Fruit fly (Drosophila melanogaster) S2 (cell line): ENCODE measurements around the gene Jon66Cii.

Source experiments
- CG8478 ChIP-seq: fragments of >200 bp; optimal IDR thresholded peaks from 2 replicates; lab custom pipeline; 2018
- CTCF ChIP-seq, 2 experiments: fragments of >200 bp; optimal IDR thresholded peaks; 2 replicates each; lab custom pipeline; 2018

DNA sequence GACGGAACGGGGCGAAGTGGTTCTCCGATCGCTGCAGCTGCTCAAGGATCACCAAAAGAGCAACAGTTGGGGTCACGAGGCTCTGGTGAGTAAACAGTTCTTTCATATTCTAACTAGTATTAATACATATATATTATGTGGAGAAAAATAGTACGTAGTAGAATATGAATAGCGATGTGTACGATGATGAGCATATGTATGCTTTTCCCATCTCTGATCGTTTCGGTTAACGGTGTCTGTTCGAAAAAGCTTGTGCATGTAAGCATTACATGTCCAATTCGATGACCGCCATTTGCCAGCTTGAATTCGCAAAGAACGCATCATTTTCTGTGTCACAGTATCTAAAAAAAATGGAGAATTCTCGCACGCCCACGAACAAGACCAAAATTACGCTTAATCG, 19.3 kb upstream of the Jon66Cii start, which contains the start of the genes Oseg1 and mtrm:
- TF ChIP-seq CG8478 (lab: Kevin White, UChicago) (no peak), CTCF (optimal IDR thresholded peaks at IDR 0.05; lab: Kevin White, UChicago) (no peak)
